Fruit fly (Drosophila melanogaster): ENCODE measurements around the gene CG16815.
A peak's percentile ranks its signal among the peaks of the same experiment; 100 is the strongest.

Gene CG16815

DNA sequence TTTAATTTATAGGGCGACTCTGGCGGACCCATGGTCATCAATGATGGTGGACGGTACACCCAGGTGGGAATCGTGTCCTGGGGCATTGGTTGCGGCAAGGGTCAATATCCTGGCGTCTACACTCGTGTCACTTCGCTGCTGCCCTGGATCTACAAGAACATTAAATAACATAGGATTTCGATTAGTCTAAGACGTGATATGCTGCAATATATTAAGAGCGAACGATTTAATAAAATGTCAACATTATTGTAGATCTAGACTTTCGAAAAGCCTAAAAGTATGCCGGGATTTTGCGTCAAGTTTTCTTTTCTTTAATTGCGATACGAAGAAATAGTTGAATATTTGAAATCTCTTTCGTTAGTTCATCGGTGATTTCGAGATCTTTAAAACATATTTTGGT lies 27.5 kb downstream of the CG16815 start, which contains the start of gene Naa20B:
Naa20B (plus strand) TSS at position 301 of the 400 bp plus-strand sequence.
- no peak for TF ChIP-seq CG12659 (GFP tag; optimal IDR thresholded peaks at IDR 0.05)

DNA sequence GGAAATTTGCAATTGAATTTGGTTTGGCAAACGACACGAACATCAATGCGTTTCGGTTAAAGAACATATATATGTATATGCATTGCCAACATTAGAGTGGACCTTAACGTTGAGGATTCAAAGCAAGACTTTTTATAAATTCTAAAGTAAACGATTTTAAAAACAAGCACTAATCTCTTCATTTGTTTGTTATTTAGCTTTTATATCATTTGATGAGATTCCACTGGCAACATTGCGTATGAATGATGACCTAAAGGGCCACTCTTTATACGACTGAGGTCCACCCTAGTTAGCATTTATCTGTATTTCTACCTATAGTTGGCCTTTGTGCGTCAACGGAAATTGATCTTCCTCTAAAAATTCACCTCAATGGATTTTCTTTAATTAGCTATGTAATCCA lies 29.1 kb downstream of the CG16815 start:
- peak in 1 of 2 experiments; percentile 52 for TF ChIP-seq bsh (GFP tag; optimal IDR thresholded peaks at IDR 0.05)
- TF ChIP-seq Oli (tag; optimal IDR thresholded peaks at IDR 0.05) = peak; percentile 34
- no peak for TF ChIP-seq sc (optimal IDR thresholded peaks at IDR 0.05)
- no peak for TF ChIP-seq sc (GFP tag; optimal IDR thresholded peaks at IDR 0.05)
- TF ChIP-seq Bgb (GFP tag; IDR thresholded peaks at IDR 0.05; ENCODE audit: partially characterized antibody) = no peak
- no peak for TF ChIP-seq CG10462 (GFP tag; optimal IDR thresholded peaks at IDR 0.05)
- no peak for TF ChIP-seq peb (GFP tag; IDR thresholded peaks at IDR 0.05)
- no peak for TF ChIP-seq sr (GFP tag; IDR thresholded peaks at IDR 0.05)
- 0 out of 2 replicates have a peak, but pooled peaks have one; percentile 26 for TF ChIP-seq ara (GFP tag; IDR thresholded peaks at IDR 0.05)
- TF ChIP-seq gem (tag; optimal IDR thresholded peaks at IDR 0.05) = peak; percentile 68
- no peak for TF ChIP-seq CG16863 (GFP tag; optimal IDR thresholded peaks at IDR 0.05)
- peak; percentile 25; the same call in 1 of the 2 replicates for TF ChIP-seq al (GFP tag; IDR thresholded peaks at IDR 0.05)
- peak; percentile 51; the same call in 2 of the 3 replicates for TF ChIP-seq ci (GFP tag; IDR thresholded peaks at IDR 0.05)
- peak; percentile 40; the same call in 1 of the 2 replicates for TF ChIP-seq CG32532 (GFP tag; IDR thresholded peaks at IDR 0.05)
- TF ChIP-seq CG6689 (GFP tag; IDR thresholded peaks at IDR 0.05) = peak; percentile 36; the same call in 1 of the 2 replicates
- no peak for TF ChIP-seq Stat92E (GFP tag; optimal IDR thresholded peaks at IDR 0.05)
- peak; percentile 52 for TF ChIP-seq Blimp-1 (GFP tag; optimal IDR thresholded peaks at IDR 0.05)
- TF ChIP-seq MESR4 (GFP tag; optimal IDR thresholded peaks at IDR 0.05) = no peak
- TF ChIP-seq her (GFP tag; optimal IDR thresholded peaks at IDR 0.05) = no peak
- no peak for TF ChIP-seq NK7.1 (GFP tag; optimal IDR thresholded peaks at IDR 0.05)
- TF ChIP-seq bcd (GFP tag; optimal IDR thresholded peaks at IDR 0.05) = peak; percentile 1
- TF ChIP-seq dmrt11E (tag; optimal IDR thresholded peaks at IDR 0.05) = no peak
- no peak for TF ChIP-seq CG10959 (GFP tag; IDR thresholded peaks at IDR 0.05)
- no peak for TF ChIP-seq CG18262 (tag; optimal IDR thresholded peaks at IDR 0.05)
- no peak for TF ChIP-seq NfI (GFP tag; optimal IDR thresholded peaks at IDR 0.05)
- TF ChIP-seq CG7839 (tag; optimal IDR thresholded peaks at IDR 0.05) = peak; percentile 48
- TF ChIP-seq caup (GFP tag; optimal IDR thresholded peaks at IDR 0.05; ENCODE audit: severe bottlenecking) = no peak
- TF ChIP-seq Ravus (GFP tag; IDR thresholded peaks at IDR 0.05) = no peak
- peak; percentile 8 for TF ChIP-seq Hmr (GFP tag; optimal IDR thresholded peaks at IDR 0.05)
- peak; percentile 59 for TF ChIP-seq Med (GFP tag)
- TF ChIP-seq Sox102F (GFP tag; optimal IDR thresholded peaks at IDR 0.05) = peak; percentile 54
- no peak for TF ChIP-seq CG8281 (tag; optimal IDR thresholded peaks at IDR 0.05)
- TF ChIP-seq CG18476 (GFP tag; optimal IDR thresholded peaks at IDR 0.05) = no peak
- no peak for TF ChIP-seq Mes4 (GFP tag; optimal IDR thresholded peaks at IDR 0.05)
- TF ChIP-seq az2 (GFP tag; optimal IDR thresholded peaks at IDR 0.05) = no peak
- TF ChIP-seq sim (GFP tag; IDR thresholded peaks at IDR 0.05) = no peak
- no peak for TF ChIP-seq D19A (tag; optimal IDR thresholded peaks at IDR 0.05)
- peak; percentile 43 for TF ChIP-seq tap (tag; optimal IDR thresholded peaks at IDR 0.05)
- no peak for TF ChIP-seq crp (GFP tag; optimal IDR thresholded peaks at IDR 0.05)
- 0 out of 2 replicates have a peak, but pooled peaks have one; percentile 22 for TF ChIP-seq H2.0 (GFP tag; IDR thresholded peaks at IDR 0.05)
- TF ChIP-seq eve (GFP tag; optimal IDR thresholded peaks at IDR 0.05) = peak in 1 of 2 experiments; percentile 40
- no peak for TF ChIP-seq CG1792 (GFP tag; optimal IDR thresholded peaks at IDR 0.05)
- TF ChIP-seq Xrp1 (GFP tag; IDR thresholded peaks at IDR 0.05) = peak; percentile 40; the same call in 1 of the 2 replicates
- TF ChIP-seq Nf-YB (GFP tag; optimal IDR thresholded peaks at IDR 0.05) = no peak
- peak; percentile 32 for TF ChIP-seq CG1603 (tag; optimal IDR thresholded peaks at IDR 0.05)
- TF ChIP-seq nmo (GFP tag; optimal IDR thresholded peaks at IDR 0.05) = peak; percentile 12
- TF ChIP-seq ash1 (GFP tag; optimal IDR thresholded peaks at IDR 0.05) = no peak

Data from whole organism, embryonic.